Fruit fly (Drosophila melanogaster): Measurements from ENCODE around the gene Acsx2.

DNA sequence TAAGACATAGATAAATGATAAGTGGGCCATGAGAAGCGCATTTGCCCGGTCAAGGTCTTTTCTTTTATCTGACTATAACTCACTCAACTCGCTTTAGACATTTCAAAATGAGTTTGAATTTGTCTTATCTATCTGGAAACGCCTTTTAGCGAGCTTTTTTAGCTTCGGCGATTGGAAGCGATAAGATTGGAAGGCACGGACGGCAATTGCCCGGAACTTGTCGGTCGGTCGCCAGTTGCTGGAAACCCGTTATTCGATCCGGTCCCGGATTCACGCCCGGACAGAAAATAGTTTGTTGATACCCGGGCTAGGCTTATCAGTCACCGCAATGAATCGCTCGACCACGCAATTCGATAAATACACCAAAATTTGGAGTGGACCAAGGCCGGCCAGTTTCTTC lies 4.7 kb downstream of the Acsx2 start, which contains the start of gene Acsx4:
- TF ChIP-seq jim (GFP tag; optimal IDR thresholded peaks at IDR 0.05): no peak
- no peak for TF ChIP-seq dl (GFP tag; optimal IDR thresholded peaks at IDR 0.05; ENCODE audit: insufficient read depth in 1 of 2, partially characterized antibody in 2 of 2)
- TF ChIP-seq GATAd (GFP tag; optimal IDR thresholded peaks at IDR 0.05): no peak
- TF ChIP-seq fru (GFP tag; optimal IDR thresholded peaks at IDR 0.05): no peak
- TF ChIP-seq pan (optimal IDR thresholded peaks at IDR 0.05): no peak
- TF ChIP-seq usp (GFP tag; optimal IDR thresholded peaks at IDR 0.05): no peak
- no peak for TF ChIP-seq OdsH (GFP tag; optimal IDR thresholded peaks at IDR 0.05)
- no peak for TF ChIP-seq dmrt93B (GFP tag; optimal IDR thresholded peaks at IDR 0.05)

All from whole organism, wandering third instar larva.